Fruit fly (Drosophila melanogaster): ENCODE results near the gene CG33099.
A peak's percentile ranks its signal among the peaks of the same experiment; 100 is the strongest.

CG33099 gene

DNA sequence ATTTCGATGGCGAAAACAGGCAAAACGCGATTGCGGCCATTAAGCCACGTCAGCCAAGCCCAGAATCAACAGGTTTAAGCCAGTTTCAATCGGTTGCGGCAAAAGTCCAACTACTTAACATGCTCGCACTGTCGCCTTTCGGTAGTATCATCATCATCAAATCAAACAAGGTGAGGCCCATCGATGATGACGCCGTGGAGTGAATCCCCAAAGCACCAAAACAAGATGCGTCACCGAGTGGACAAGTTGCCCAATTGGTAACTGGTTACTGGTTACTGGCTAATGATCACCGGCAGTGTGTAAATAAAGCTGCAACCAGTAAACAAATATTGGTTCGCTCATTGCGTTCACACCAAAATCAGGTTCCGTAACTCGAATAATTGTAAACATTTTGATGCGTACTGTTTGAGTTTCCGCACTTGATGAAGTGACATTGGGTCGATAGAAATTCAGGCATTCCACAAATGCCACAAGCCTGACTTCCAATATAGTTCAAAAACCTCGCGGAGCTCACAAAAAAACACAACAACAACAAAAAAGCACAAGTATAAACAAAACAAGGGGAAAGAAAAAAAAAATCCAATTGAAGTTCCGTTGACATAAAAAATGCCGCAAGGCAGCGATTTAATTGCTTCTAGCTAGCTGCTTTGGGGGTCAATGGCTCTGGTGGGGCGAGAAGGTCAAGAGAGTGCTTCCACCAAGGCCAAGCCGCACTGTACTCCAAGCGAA lies 5.9 kb downstream of the CG33099 start (continued):
- peak; percentile 82 for TF ChIP-seq seq (GFP tag; IDR thresholded peaks at IDR 0.05)
- TF ChIP-seq H15 (GFP tag; IDR thresholded peaks at IDR 0.05) = 0 out of 3 replicates have a peak, but pooled peaks have one; percentile 37
- peak; percentile 38 for TF ChIP-seq CG3281 (GFP tag; optimal IDR thresholded peaks at IDR 0.05)
- TF ChIP-seq Dek (tag; optimal IDR thresholded peaks at IDR 0.05) = no peak
- peak; percentile 58 for TF ChIP-seq nerfin-1 (tag; optimal IDR thresholded peaks at IDR 0.05)
- peak; percentile 62 for TF ChIP-seq kah (GFP tag; optimal IDR thresholded peaks at IDR 0.05)
- no peak for TF ChIP-seq dysf (GFP tag; IDR thresholded peaks at IDR 0.05)
- no peak for TF ChIP-seq BEAF-32 (GFP tag; optimal IDR thresholded peaks at IDR 0.05)
- TF ChIP-seq gce (GFP tag; IDR thresholded peaks at IDR 0.05) = peak; percentile 83; the same call in 2 of the 3 replicates
- peak; percentile 30 for TF ChIP-seq CG7839 (tag; optimal IDR thresholded peaks at IDR 0.05)
- peak; percentile 89 for TF ChIP-seq wek (GFP tag; optimal IDR thresholded peaks at IDR 0.05)
- no peak for TF ChIP-seq CG7357 (GFP tag; IDR thresholded peaks at IDR 0.05)

DNA sequence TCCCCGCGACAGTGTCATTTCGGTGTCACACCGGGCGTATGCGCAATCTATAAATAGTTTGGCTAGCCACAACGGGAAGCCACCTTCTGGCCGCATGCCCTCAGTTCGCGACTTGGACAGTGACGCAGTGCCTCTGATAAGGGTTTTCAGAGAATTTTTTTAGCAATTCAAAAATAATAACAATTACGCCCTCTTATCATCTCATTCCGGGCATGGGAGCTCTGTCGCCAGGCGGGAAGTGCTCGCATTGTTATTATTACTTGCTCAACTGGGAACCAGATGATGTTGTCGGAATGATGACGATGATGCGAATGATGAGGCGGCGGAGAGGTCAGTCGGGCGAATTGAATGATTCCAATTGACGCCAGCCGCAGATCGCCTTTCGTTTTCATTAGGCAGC lies 7.5 kb downstream of the CG33099 start:
- TF ChIP-seq hbn (GFP tag; IDR thresholded peaks at IDR 0.05; ENCODE audit: partially characterized antibody) (no peak), sd (tag; optimal IDR thresholded peaks at IDR 0.05) (peak; percentile 17), TFAM (GFP tag; optimal IDR thresholded peaks at IDR 0.05) (no peak), sisA (GFP tag; IDR thresholded peaks at IDR 0.05) (no peak), trh (GFP tag; optimal IDR thresholded peaks at IDR 0.05) (no peak), lola (GFP tag; optimal IDR thresholded peaks at IDR 0.05) (no peak), CG17612 (GFP tag; IDR thresholded peaks at IDR 0.05) (no peak), mld (GFP tag; IDR thresholded peaks at IDR 0.05; ENCODE audit: partially characterized antibody) (no peak), CG6654 (GFP tag; optimal IDR thresholded peaks at IDR 0.05) (no peak), sug (tag; optimal IDR thresholded peaks at IDR 0.05) (peak; percentile 70), CG15696 (tag; optimal IDR thresholded peaks at IDR 0.05) (no peak), NC2α (GFP tag; optimal IDR thresholded peaks at IDR 0.05) (no peak), CG6254 (GFP tag; optimal IDR thresholded peaks at IDR 0.05) (no peak), Jarid2 (GFP tag; optimal IDR thresholded peaks at IDR 0.05) (no peak), pan (optimal IDR thresholded peaks at IDR 0.05) (no peak), pan (GFP tag; optimal IDR thresholded peaks at IDR 0.05 in 1 of 2, IDR thresholded peaks at IDR 0.05 in 1 of 2) (no peak), CG7963 (GFP tag; IDR thresholded peaks at IDR 0.05; ENCODE audit: partially characterized antibody) (no peak), nom (GFP tag; optimal IDR thresholded peaks at IDR 0.05) (no peak), chif (GFP tag; optimal IDR thresholded peaks at IDR 0.05) (no peak), NFAT (GFP tag; IDR thresholded peaks at IDR 0.05) (no peak), unc-4 (GFP tag; IDR thresholded peaks at IDR 0.05; ENCODE audit: partially characterized antibody) (no peak), CG8924 (tag; optimal IDR thresholded peaks at IDR 0.05) (no peak), Pdp1 (GFP tag; optimal IDR thresholded peaks at IDR 0.05) (peak in 1 of 2 experiments; percentile 8), Med (GFP tag) (peak; percentile 10), usp (GFP tag; optimal IDR thresholded peaks at IDR 0.05) (no peak), exex (tag; optimal IDR thresholded peaks at IDR 0.05) (peak; percentile 74), Sry-δ (GFP tag; optimal IDR thresholded peaks at IDR 0.05) (no peak), CG12769 (tag; optimal IDR thresholded peaks at IDR 0.05) (peak; percentile 4), CG8281 (tag; optimal IDR thresholded peaks at IDR 0.05) (no peak), CG15601 (tag; optimal IDR thresholded peaks at IDR 0.05) (no peak), CG34376 (GFP tag; optimal IDR thresholded peaks at IDR 0.05) (peak; percentile 80), Dp (GFP tag; optimal IDR thresholded peaks at IDR 0.05) (no peak), Hey (tag; optimal IDR thresholded peaks at IDR 0.05) (peak; percentile 26), CG14860 (GFP tag; IDR thresholded peaks at IDR 0.05; ENCODE audit: partially characterized antibody) (no peak), CG3726 (GFP tag; IDR thresholded peaks at IDR 0.05) (no peak), insv (GFP tag; optimal IDR thresholded peaks at IDR 0.05) (no peak)

Measured in whole organism, embryonic.